Worm (Caenorhabditis elegans) whole organism, young adult: ENCODE data around the gene clec-32.
A peak's percentile ranks its signal among the peaks of the same experiment; 100 is the strongest.

ENCODE experiments used
- Y95B8A.8 ChIP-seq: fragments of 200-800 bp; sonication (Bioruptor generic); IDR thresholded peaks from 2 replicates; pipeline ENCODE4 v1.3.6; 2022; ENCODE audit warnings: missing genetic modification reagents, missing genetic modification characterization, missing compliant biosample characterization
- akir-1 ChIP-seq: fragments of 200-800 bp; sonication (Bioruptor generic); optimal IDR thresholded peaks from 2 replicates; lab custom pipeline; 2018; ENCODE audit warnings: mild to moderate bottlenecking, missing genetic modification characterization, moderate library complexity, missing compliant biosample characterization
- ama-1 ChIP-seq, 3 experiments: fragments of 150-350 bp in 1 of 3; sonication (generic microtip) in 2 of 3; optimal IDR thresholded peaks; 2 replicates each; lab custom pipeline; 2014 to 2018; ENCODE audit warnings: missing biosample characterization in 2 of 3, missing genetic modification characterization in 2 of 3, missing genetic modification reagents in 2 of 3
- dpl-1 ChIP-seq: fragments of 150-350 bp; optimal IDR thresholded peaks from 2 replicates; lab custom pipeline; 2014; ENCODE audit warnings: missing biosample characterization, missing genetic modification reagents, missing genetic modification characterization
- nhr-27 ChIP-seq: fragments of 200-800 bp; sonication (Bioruptor generic); optimal IDR thresholded peaks from 2 replicates; lab custom pipeline; 2018; ENCODE audit warnings: mild to moderate bottlenecking, missing genetic modification characterization, moderate library complexity, missing compliant biosample characterization
- pbrm-1 ChIP-seq: fragments of 200-800 bp; sonication (Bioruptor generic); IDR thresholded peaks from 2 replicates; pipeline ENCODE4 v1.3.6; 2022; ENCODE audit warnings: missing genetic modification reagents, missing genetic modification characterization, missing compliant biosample characterization
- sdz-38 ChIP-seq: sonication (generic microtip); optimal IDR thresholded peaks from 2 replicates; lab custom pipeline; 2016; ENCODE audit warnings: missing genotype, missing genetic modification characterization, missing compliant biosample characterization
- snpc-4 ChIP-seq, 5 experiments: fragments of 150-350 bp in 1 of 5; sonication (generic microtip) in 4 of 5; optimal IDR thresholded peaks; 2 replicates each; lab custom pipeline; 2014 to 2018; ENCODE audit warnings: missing genetic modification characterization in 5 of 5, missing biosample characterization in 3 of 5, antibody characterized with exemption in 2 of 5, mild to moderate bottlenecking in 2 of 5, missing compliant biosample characterization in 2 of 5, missing genotype in 2 of 5, moderate library complexity in 2 of 5, missing genetic modification reagents in 1 of 5
- unc-130 ChIP-seq: sonication (generic microtip); optimal IDR thresholded peaks from 2 replicates; lab custom pipeline; 2016; ENCODE audit warnings: missing genetic modification reagents, missing genetic modification characterization, missing compliant biosample characterization
- unc-62 ChIP-seq: fragments of 150-350 bp; optimal IDR thresholded peaks from 2 replicates; lab custom pipeline; 2014; ENCODE audit warnings: missing biosample characterization, missing genetic modification reagents, missing genetic modification characterization

DNA sequence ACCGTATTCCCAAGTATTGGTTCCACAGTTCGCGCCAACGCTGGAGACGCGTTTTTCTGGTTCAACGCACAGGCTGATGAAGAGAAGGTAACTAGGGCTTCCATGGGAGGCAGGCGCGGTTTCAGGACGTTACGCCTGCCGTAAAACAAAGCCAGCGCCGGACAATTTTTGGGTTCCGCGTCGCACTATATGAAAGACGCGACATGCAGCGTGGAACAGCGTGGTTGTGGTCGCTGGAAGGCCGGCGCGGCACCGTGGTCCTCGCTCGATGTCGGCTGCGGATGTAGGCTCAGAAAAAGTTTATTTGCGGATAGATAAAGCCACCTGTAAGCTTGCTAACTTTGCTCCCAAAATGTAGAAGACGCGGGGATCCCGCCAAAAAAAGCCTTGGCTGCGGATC, 23.2 kb downstream of the clec-32 start:
- TF ChIP-seq dpl-1 (GFP tag; lab: Kevin White, UChicago) (no peak), snpc-4 (GFP tag; optimal IDR thresholded peaks at IDR 0.05; lab: Kevin White, UChicago) (no peak), snpc-4 (tag; optimal IDR thresholded peaks at IDR 0.05; lab: Kevin White, UChicago) (peak in 2 of 4 experiments; percentile 47 to 75), nhr-27 (tag; lab: Kevin White, UChicago) (no peak), unc-130 (GFP tag; lab: Kevin White, UChicago) (no peak), pbrm-1 (no peak), Y95B8A.8 (GFP tag; lab: Robert Waterston, UW) (no peak), akir-1 (GFP tag; lab: Kevin White, UChicago) (no peak), ama-1 (optimal IDR thresholded peaks at IDR 0.05; lab: Kevin White, UChicago) (no peak), ama-1 (GFP tag; optimal IDR thresholded peaks at IDR 0.05; lab: Kevin White, UChicago) (no peak), unc-62 (GFP tag; lab: Kevin White, UChicago) (no peak), sdz-38 (no peak)
